Fruit fly (Drosophila melanogaster) whole organism, embryonic: ENCODE data around the gene CG6398.
A peak's percentile ranks its signal among the peaks of the same experiment; 100 is the strongest.

Experiments
- Bgb ChIP-seq: fragments of 200-800 bp; sonication (Bioruptor generic); IDR thresholded peaks from 2 replicates; pipeline ENCODE4 v1.3.6; 2022; ENCODE audit warnings: missing biosample characterization, missing genetic modification characterization; ENCODE audit not compliant: partially characterized antibody
- CG11093 ChIP-seq: fragments of 200-800 bp; sonication (Bioruptor generic); IDR thresholded peaks from 3 replicates; pipeline ENCODE4 v1.3.6; 2022; ENCODE audit warnings: missing biosample characterization, missing genetic modification characterization
- CG11398 ChIP-seq: fragments of 200-800 bp; sonication (Bioruptor generic); optimal IDR thresholded peaks from 2 replicates; lab custom pipeline; 2016; ENCODE audit warnings: missing biosample characterization, missing genetic modification characterization
- CG11456 ChIP-seq: fragments of 200-800 bp; sonication (Bioruptor generic); IDR thresholded peaks from 3 replicates; pipeline ENCODE4 v1.3.6; 2022; ENCODE audit warnings: missing biosample characterization, missing genetic modification characterization
- CG12744 ChIP-seq: fragments of 200-800 bp; sonication (Bioruptor generic); optimal IDR thresholded peaks from 2 replicates; lab custom pipeline; 2016; ENCODE audit warnings: missing biosample characterization, missing genetic modification characterization
- CG17829 ChIP-seq: fragments of 200-800 bp; optimal IDR thresholded peaks from 2 replicates; lab custom pipeline; 2019; ENCODE audit warnings: missing biosample characterization, mild to moderate bottlenecking, missing genetic modification characterization, moderate library complexity
- CG1792 ChIP-seq: fragments of 200-800 bp; sonication (Bioruptor generic); optimal IDR thresholded peaks from 2 replicates; lab custom pipeline; 2016; ENCODE audit warnings: missing biosample characterization, missing genetic modification characterization
- CG18764 ChIP-seq: fragments of 200-800 bp; sonication (Bioruptor generic); optimal IDR thresholded peaks from 3 replicates; lab custom pipeline; 2016; ENCODE audit warnings: missing biosample characterization, missing genetic modification characterization
- CG30403 ChIP-seq: fragments of 200-800 bp; sonication (Bioruptor generic); optimal IDR thresholded peaks from 3 replicates; lab custom pipeline; 2016; ENCODE audit warnings: missing biosample characterization, missing genetic modification characterization
- CG33557 ChIP-seq: fragments of 200-800 bp; sonication (Bioruptor generic); optimal IDR thresholded peaks from 2 replicates; lab custom pipeline; 2019; ENCODE audit warnings: missing biosample characterization, mild to moderate bottlenecking, missing genetic modification characterization, moderate library complexity
- CG43689 ChIP-seq: fragments of 200-800 bp; sonication (Bioruptor generic); IDR thresholded peaks from 2 replicates; pipeline ENCODE4 v1.3.6; 2022; ENCODE audit warnings: missing biosample characterization, missing genetic modification characterization
- CG4730 ChIP-seq: fragments of 200-800 bp; sonication (Bioruptor generic); IDR thresholded peaks from 2 replicates; pipeline ENCODE4 v1.3.6; 2022; ENCODE audit warnings: missing biosample characterization, missing genetic modification characterization
- CG4820 ChIP-seq: fragments of 200-800 bp; sonication (Bioruptor generic); optimal IDR thresholded peaks from 3 replicates; lab custom pipeline; 2016; ENCODE audit warnings: missing biosample characterization, missing genetic modification characterization
- CG5180 ChIP-seq: fragments of 200-800 bp; sonication (Bioruptor generic); optimal IDR thresholded peaks from 3 replicates; lab custom pipeline; 2017; ENCODE audit warnings: missing biosample characterization, missing genetic modification characterization, mild to moderate bottlenecking, moderate library complexity, missing genetic modification reagents
- CG6175 ChIP-seq: fragments of 200-800 bp; sonication (Bioruptor generic); IDR thresholded peaks from 3 replicates; pipeline ENCODE4 v1.3.6; 2022; ENCODE audit warnings: missing biosample characterization, missing genetic modification characterization
- CG6683 ChIP-seq: fragments of 200-800 bp; sonication (Bioruptor generic); optimal IDR thresholded peaks from 2 replicates; lab custom pipeline; 2017; ENCODE audit warnings: missing biosample characterization, mild to moderate bottlenecking, missing genetic modification characterization, missing genetic modification reagents
- CG6765 ChIP-seq: fragments of 200-800 bp; sonication (Bioruptor generic); optimal IDR thresholded peaks from 3 replicates; lab custom pipeline; 2017; ENCODE audit warnings: missing biosample characterization, mild to moderate bottlenecking, missing genetic modification characterization
- CG8478 ChIP-seq: fragments of >200 bp; optimal IDR thresholded peaks from 2 replicates; lab custom pipeline; 2018
- CHES-1-like ChIP-seq: fragments of 200-800 bp; sonication (Bioruptor generic); optimal IDR thresholded peaks from 2 replicates; lab custom pipeline; 2016; ENCODE audit warnings: missing biosample characterization, missing genetic modification characterization
- Doc3 ChIP-seq: fragments of 200-800 bp; sonication (Bioruptor generic); IDR thresholded peaks from 3 replicates; pipeline ENCODE4 v1.3.6; 2022; ENCODE audit warnings: missing biosample characterization, missing genetic modification characterization; ENCODE audit not compliant: partially characterized antibody
- Fer1 ChIP-seq: fragments of 200-800 bp; sonication (Bioruptor generic); optimal IDR thresholded peaks from 2 replicates; lab custom pipeline; 2017; ENCODE audit warnings: missing biosample characterization, mild to moderate bottlenecking, missing genetic modification characterization
- H15 ChIP-seq: fragments of 200-800 bp; sonication (Bioruptor generic); IDR thresholded peaks from 3 replicates; pipeline ENCODE4 v1.3.6; 2022; ENCODE audit warnings: missing biosample characterization, missing genetic modification characterization
- Hr3 ChIP-seq: fragments of 200-800 bp; sonication (Bioruptor generic); optimal IDR thresholded peaks from 3 replicates; lab custom pipeline; 2016; ENCODE audit warnings: missing biosample characterization, missing genetic modification characterization
- Kr ChIP-seq: fragments of 200-800 bp; sonication (Bioruptor generic); optimal IDR thresholded peaks from 2 replicates; lab custom pipeline; 2017; ENCODE audit warnings: missing biosample characterization, mild to moderate bottlenecking, missing genetic modification characterization
- Lim3 ChIP-seq: fragments of 200-800 bp; sonication (Bioruptor generic); IDR thresholded peaks from 2 replicates; pipeline ENCODE4 v1.3.6; 2022; ENCODE audit warnings: missing biosample characterization, missing genetic modification characterization
- MTF-1 ChIP-seq: fragments of 200-800 bp; sonication (Bioruptor generic); optimal IDR thresholded peaks from 2 replicates; lab custom pipeline; 2018; ENCODE audit warnings: missing biosample characterization, mild to moderate bottlenecking, missing genetic modification characterization, borderline replicate concordance
- NC2α ChIP-seq: fragments of 200-800 bp; sonication (Bioruptor generic); optimal IDR thresholded peaks from 2 replicates; lab custom pipeline; 2016; ENCODE audit warnings: missing biosample characterization, missing genetic modification characterization
- Neu2 ChIP-seq: fragments of 200-800 bp; sonication (Bioruptor generic); optimal IDR thresholded peaks from 3 replicates; lab custom pipeline; 2016; ENCODE audit warnings: missing biosample characterization, missing genetic modification characterization, borderline replicate concordance
- Rfx ChIP-seq: fragments of 200-800 bp; sonication (Bioruptor generic); IDR thresholded peaks from 2 replicates; pipeline ENCODE4 v1.3.6; 2022; ENCODE audit warnings: missing biosample characterization, missing genetic modification characterization
- Rx ChIP-seq: fragments of 200-800 bp; sonication (Bioruptor generic); IDR thresholded peaks from 2 replicates; pipeline ENCODE4 v1.3.6; 2022; ENCODE audit warnings: missing biosample characterization, missing genetic modification characterization
- Sin3A ChIP-seq: fragments of >200 bp; optimal IDR thresholded peaks from 2 replicates; lab custom pipeline; 2018
- Trl ChIP-seq, 3 experiments: fragments of >200 bp in 2 of 3; fragments of 200-800 bp in 1 of 3; sonication (Bioruptor generic) in 1 of 3; optimal IDR thresholded peaks; 2 replicates in 1 of 3; 3 replicates in 2 of 3; lab custom pipeline; 2016 to 2017; ENCODE audit warnings: missing biosample characterization in 1 of 3, missing genetic modification characterization in 1 of 3
- al ChIP-seq: fragments of 200-800 bp; sonication (Bioruptor generic); IDR thresholded peaks from 2 replicates; pipeline ENCODE4 v1.3.6; 2022; ENCODE audit warnings: missing biosample characterization, missing genetic modification characterization
- btn ChIP-seq: fragments of 200-800 bp; sonication (Bioruptor generic); optimal IDR thresholded peaks from 2 replicates; lab custom pipeline; 2016; ENCODE audit warnings: missing biosample characterization, missing genetic modification characterization
- cas ChIP-seq: fragments of 200-800 bp; sonication (Bioruptor generic); IDR thresholded peaks from 2 replicates; pipeline ENCODE4 v1.3.6; 2022; ENCODE audit warnings: missing biosample characterization, missing genetic modification characterization
- chif ChIP-seq, 2 experiments: fragments of 200-800 bp; sonication (Bioruptor generic); optimal IDR thresholded peaks; 3 replicates each; lab custom pipeline; 2016; ENCODE audit warnings: missing biosample characterization in 2 of 2, missing genetic modification characterization in 2 of 2
- chinmo ChIP-seq: fragments of 200-800 bp; sonication (Bioruptor generic); IDR thresholded peaks from 4 replicates; pipeline ENCODE4 v1.3.6; 2022; ENCODE audit warnings: missing biosample characterization, missing genetic modification characterization; ENCODE audit not compliant: partially characterized antibody
- ci ChIP-seq: fragments of 200-800 bp; sonication (Bioruptor generic); IDR thresholded peaks from 3 replicates; pipeline ENCODE4 v1.3.6; 2022; ENCODE audit warnings: missing biosample characterization, missing genetic modification characterization
- esg ChIP-seq: fragments of 200-800 bp; sonication (Bioruptor generic); conservative IDR thresholded peaks from 2 replicates; pipeline ENCODE4 v1.3.6; 2022; ENCODE audit warnings: missing biosample characterization, missing genetic modification characterization
- hbn ChIP-seq: fragments of 200-800 bp; sonication (Bioruptor generic); IDR thresholded peaks from 2 replicates; pipeline ENCODE4 v1.3.6; 2022; ENCODE audit warnings: missing biosample characterization, missing genetic modification characterization; ENCODE audit not compliant: partially characterized antibody
- ken ChIP-seq: fragments of 200-800 bp; sonication (Bioruptor generic); IDR thresholded peaks from 3 replicates; pipeline ENCODE4 v1.3.6; 2022; ENCODE audit warnings: missing biosample characterization, missing genetic modification characterization
- mirr ChIP-seq: fragments of 200-800 bp; sonication (Bioruptor generic); optimal IDR thresholded peaks from 3 replicates; lab custom pipeline; 2018; ENCODE audit warnings: missing biosample characterization, mild to moderate bottlenecking, missing genetic modification characterization
- onecut ChIP-seq: fragments of 200-800 bp; sonication (Bioruptor generic); IDR thresholded peaks from 2 replicates; pipeline ENCODE4 v1.3.6; 2022; ENCODE audit warnings: missing biosample characterization, missing genetic modification characterization
- pum ChIP-seq: fragments of 200-800 bp; sonication (Bioruptor generic); optimal IDR thresholded peaks from 2 replicates; lab custom pipeline; 2016; ENCODE audit warnings: missing biosample characterization, missing genetic modification characterization
- sc ChIP-seq, 3 experiments: fragments of >200 bp in 2 of 3; fragments of 200-800 bp in 1 of 3; sonication (Bioruptor generic) in 1 of 3; optimal IDR thresholded peaks; 2 replicates in 2 of 3; 3 replicates in 1 of 3; lab custom pipeline; 2017; ENCODE audit warnings: mild to moderate bottlenecking in 1 of 3, missing biosample characterization in 1 of 3, missing genetic modification characterization in 1 of 3, missing genetic modification reagents in 1 of 3
- toy ChIP-seq: fragments of 200-800 bp; sonication (Bioruptor generic); IDR thresholded peaks from 2 replicates; pipeline ENCODE4 v1.3.6; 2022; ENCODE audit warnings: missing biosample characterization, missing genetic modification characterization
- trh ChIP-seq: fragments of 200-800 bp; sonication (Bioruptor generic); optimal IDR thresholded peaks from 2 replicates; lab custom pipeline; 2016; ENCODE audit warnings: missing biosample characterization, missing genetic modification characterization
- twi ChIP-seq: fragments of 200-800 bp; optimal IDR thresholded peaks from 2 replicates; lab custom pipeline; 2019; ENCODE audit warnings: missing biosample characterization, mild to moderate bottlenecking, missing genetic modification characterization, moderate library complexity
- vfl ChIP-seq: fragments of 200-800 bp; sonication (Bioruptor generic); optimal IDR thresholded peaks from 2 replicates; lab custom pipeline; 2016; ENCODE audit warnings: missing biosample characterization, missing genetic modification characterization
- wek ChIP-seq: fragments of 200-800 bp; sonication (Bioruptor generic); optimal IDR thresholded peaks from 3 replicates; lab custom pipeline; 2018; ENCODE audit warnings: missing biosample characterization, mild to moderate bottlenecking, missing genetic modification characterization, moderate library complexity

Gene CG6398

dm6 chrX:17880269-17880889 lies 49.8 kb downstream of the CG6398 start (continued):
- TF ChIP-seq esg: peak; percentile 94
- TF ChIP-seq H15 (GFP tag; lab: Robert Waterston, UW): peak; percentile 93
- peak; percentile 83 for TF ChIP-seq CG4820
- TF ChIP-seq Trl (optimal IDR thresholded peaks at IDR 0.05; lab: Kevin White, UChicago): peak; percentile 22 to 36
- peak; percentile 95 for TF ChIP-seq Trl (GFP tag; optimal IDR thresholded peaks at IDR 0.05; lab: Kevin White, UChicago)
- peak; percentile 93 for TF ChIP-seq Hr3 (GFP tag; lab: Kevin White, UChicago)
- peak; percentile 93 for TF ChIP-seq vfl (GFP tag; lab: Kevin White, UChicago)
- no peak for TF ChIP-seq Bgb (GFP tag; lab: Robert Waterston, UW)
- TF ChIP-seq CG11093 (GFP tag; lab: Robert Waterston, UW): peak; percentile 92
- no peak for TF ChIP-seq hbn (GFP tag; lab: Robert Waterston, UW)
- peak; percentile 80 for TF ChIP-seq btn (GFP tag; lab: Kevin White, UChicago)
- TF ChIP-seq CG43689 (GFP tag; lab: Robert Waterston, UW): peak; percentile 94
- peak; percentile 88 for TF ChIP-seq CG12744 (GFP tag; lab: Kevin White, UChicago)
- TF ChIP-seq CG17829 (tag; lab: Kevin White, UChicago): peak; percentile 94
- TF ChIP-seq chif (GFP tag; optimal IDR thresholded peaks at IDR 0.05; lab: Kevin White, UChicago): peak; percentile 93
- TF ChIP-seq CG30403: peak; percentile 96
- peak; percentile 94 for TF ChIP-seq CG4730 (GFP tag; lab: Robert Waterston, UW)
- TF ChIP-seq Rx (GFP tag; lab: Robert Waterston, UW): peak; percentile 92
- peak; percentile 93 for TF ChIP-seq CG6175 (GFP tag; lab: Robert Waterston, UW)
- TF ChIP-seq chinmo (GFP tag; lab: Robert Waterston, UW): 0 out of 4 replicates have a peak, but pooled peaks have one; percentile 30
- TF ChIP-seq CG5180 (GFP tag; lab: Kevin White, UChicago): peak; percentile 87
- TF ChIP-seq CG8478 (lab: Kevin White, UChicago): no peak
- TF ChIP-seq Lim3: peak; percentile 87
- no peak for TF ChIP-seq Doc3 (GFP tag; lab: Robert Waterston, UW)
- TF ChIP-seq Neu2 (GFP tag; lab: Kevin White, UChicago): no peak
- no peak for TF ChIP-seq Sin3A (lab: Kevin White, UChicago)
- TF ChIP-seq Kr (GFP tag; lab: Kevin White, UChicago): no peak
- peak; percentile 71 for TF ChIP-seq CG6683 (GFP tag; lab: Kevin White, UChicago)
- TF ChIP-seq ken: peak; percentile 97
- TF ChIP-seq CG33557 (GFP tag; lab: Kevin White, UChicago): peak; percentile 70
- no peak for TF ChIP-seq sc (optimal IDR thresholded peaks at IDR 0.05; lab: Kevin White, UChicago)
- TF ChIP-seq sc (GFP tag; optimal IDR thresholded peaks at IDR 0.05; lab: Kevin White, UChicago): peak; percentile 88
- peak; percentile 85 for TF ChIP-seq CG6765 (GFP tag; lab: Kevin White, UChicago)
- peak; percentile 98 for TF ChIP-seq Rfx (GFP tag; lab: Robert Waterston, UW)
- peak; percentile 90 for TF ChIP-seq wek (GFP tag; lab: Kevin White, UChicago)
- peak; percentile 90 for TF ChIP-seq twi (tag; lab: Kevin White, UChicago)
- TF ChIP-seq al (GFP tag; lab: Robert Waterston, UW): peak; percentile 93
- peak; percentile 88 for TF ChIP-seq cas (GFP tag; lab: Robert Waterston, UW)
- TF ChIP-seq pum (GFP tag; lab: Kevin White, UChicago): peak; percentile 94
- TF ChIP-seq NC2α (GFP tag; lab: Kevin White, UChicago): peak; percentile 88
- peak; percentile 98 for TF ChIP-seq ci
- peak; percentile 81 for TF ChIP-seq CG1792 (GFP tag; lab: Kevin White, UChicago)
- peak; percentile 91 for TF ChIP-seq toy (GFP tag; lab: Robert Waterston, UW)
- TF ChIP-seq CG11398 (GFP tag; lab: Kevin White, UChicago): peak; percentile 87
- peak; percentile 75 for TF ChIP-seq MTF-1 (GFP tag; lab: Kevin White, UChicago)
- TF ChIP-seq mirr (GFP tag; lab: Kevin White, UChicago): peak; percentile 91
- TF ChIP-seq Fer1: peak; percentile 91
- peak; percentile 98 for TF ChIP-seq CG11456 (GFP tag; lab: Robert Waterston, UW)
- TF ChIP-seq onecut (GFP tag; lab: Robert Waterston, UW): peak; percentile 91
- peak; percentile 74 for TF ChIP-seq CG18764 (GFP tag; lab: Kevin White, UChicago)
- peak; percentile 95 for TF ChIP-seq CHES-1-like
- peak; percentile 76 for TF ChIP-seq trh (GFP tag; lab: Kevin White, UChicago)
